Worm (Caenorhabditis elegans) whole organism, L1 larva: ENCODE results near the gene T19H5.4.
A peak's percentile ranks its signal among the peaks of the same experiment; 100 is the strongest.

Experiments used
- C04F5.9 ChIP-seq: sonication (generic microtip); optimal IDR thresholded peaks from 2 replicates; lab custom pipeline; 2016; ENCODE audit warnings: missing genetic modification characterization, missing compliant biosample characterization
- C34B4.2 ChIP-seq: sonication (generic microtip); optimal IDR thresholded peaks from 2 replicates; lab custom pipeline; 2017; ENCODE audit warnings: mild to moderate bottlenecking, missing genetic modification characterization, missing compliant biosample characterization
- F16B12.6 ChIP-seq: fragments of 150-350 bp; optimal IDR thresholded peaks from 2 replicates; lab custom pipeline; 2014; ENCODE audit warnings: missing biosample characterization, missing genetic modification characterization
- Y116A8C.19 ChIP-seq: sonication (generic microtip); optimal IDR thresholded peaks from 2 replicates; lab custom pipeline; 2016; ENCODE audit warnings: missing compliant biosample characterization, missing genetic modification characterization, borderline replicate concordance
- alr-1 ChIP-seq: fragments of 200-800 bp; sonication (Bioruptor generic); optimal IDR thresholded peaks from 2 replicates; lab custom pipeline; 2018; ENCODE audit warnings: borderline replicate concordance, mild to moderate bottlenecking, missing genetic modification characterization, missing compliant biosample characterization
- aly-2 ChIP-seq: fragments of 150-350 bp; optimal IDR thresholded peaks from 2 replicates; lab custom pipeline; 2014; ENCODE audit warnings: missing biosample characterization, missing genetic modification characterization
- ama-1 ChIP-seq: fragments of 150-350 bp; optimal IDR thresholded peaks from 2 replicates; lab custom pipeline; 2014
- blmp-1 ChIP-seq: fragments of 150-350 bp; optimal IDR thresholded peaks from 2 replicates; lab custom pipeline; 2014; ENCODE audit warnings: missing biosample characterization, missing genetic modification characterization
- ceh-63 ChIP-seq: fragments of 200-800 bp; sonication (Bioruptor generic); optimal IDR thresholded peaks from 2 replicates; lab custom pipeline; 2018; ENCODE audit warnings: mild to moderate bottlenecking, missing genetic modification characterization, missing compliant biosample characterization
- ceh-8 ChIP-seq: fragments of 200-800 bp; sonication (Bioruptor generic); optimal IDR thresholded peaks from 2 replicates; lab custom pipeline; 2018; ENCODE audit warnings: mild to moderate bottlenecking, missing genetic modification characterization, moderate library complexity, missing compliant biosample characterization
- ceh-82 ChIP-seq, 3 experiments: fragments of 150-350 bp in 1 of 3; sonication (generic microtip) in 2 of 3; optimal IDR thresholded peaks; 2 replicates each; lab custom pipeline; 2014 to 2017; ENCODE audit warnings: missing biosample characterization in 3 of 3, missing genetic modification characterization in 3 of 3
- ceh-88 ChIP-seq: fragments of 200-800 bp; sonication (Bioruptor generic); IDR thresholded peaks from 2 replicates; pipeline ENCODE4 v1.3.6; 2022; ENCODE audit warnings: missing genetic modification characterization, missing compliant biosample characterization
- ceh-90 ChIP-seq: sonication (generic microtip); optimal IDR thresholded peaks from 2 replicates; lab custom pipeline; 2016; ENCODE audit warnings: missing genetic modification characterization, missing compliant biosample characterization
- dpl-1 ChIP-seq, 3 experiments: fragments of 150-350 bp in 2 of 3; sonication (generic microtip) in 1 of 3; optimal IDR thresholded peaks; 2 replicates each; lab custom pipeline; 2014 to 2017; ENCODE audit warnings: missing biosample characterization in 3 of 3, missing genetic modification characterization in 3 of 3, missing genetic modification reagents in 3 of 3
- dsc-1 ChIP-seq: sonication (generic microtip); optimal IDR thresholded peaks from 2 replicates; lab custom pipeline; 2016; ENCODE audit warnings: mild to moderate bottlenecking, missing genetic modification characterization, missing compliant biosample characterization
- efl-1 ChIP-seq, 4 experiments: fragments of 150-350 bp; optimal IDR thresholded peaks in 3 of 4; peaks in 1 of 4; 1 replicate in 1 of 4; 2 replicates in 3 of 4; lab custom pipeline; 2014; ENCODE audit warnings: missing biosample characterization in 2 of 4, missing genetic modification characterization in 2 of 4, missing genetic modification reagents in 2 of 4
- egl-13 ChIP-seq: sonication (generic microtip); optimal IDR thresholded peaks from 2 replicates; lab custom pipeline; 2016; ENCODE audit warnings: missing genotype, missing genetic modification reagents, missing genetic modification characterization, missing compliant biosample characterization
- egl-27 ChIP-seq, 2 experiments: fragments of 150-350 bp in 1 of 2; sonication (generic microtip); optimal IDR thresholded peaks; 3 replicates each; lab custom pipeline; 2017 to 2018; ENCODE audit warnings: missing biosample characterization in 2 of 2, missing genetic modification characterization in 2 of 2, missing genetic modification reagents in 2 of 2
- elt-3 ChIP-seq, 6 experiments: fragments of 150-350 bp in 1 of 6; sonication (generic microtip); optimal IDR thresholded peaks; 2 replicates each; lab custom pipeline; 2017 to 2018; ENCODE audit warnings: missing biosample characterization in 6 of 6, missing genetic modification characterization in 6 of 6, inconsistent platforms in 1 of 6
- ets-5 ChIP-seq: fragments of 200-800 bp; sonication (Bioruptor generic); IDR thresholded peaks from 2 replicates; pipeline ENCODE4 v1.3.6; 2022; ENCODE audit warnings: missing genetic modification characterization, missing compliant biosample characterization
- fkh-10 ChIP-seq: sonication (generic microtip); optimal IDR thresholded peaks from 2 replicates; lab custom pipeline; 2017; ENCODE audit warnings: missing biosample characterization, missing genetic modification reagents, missing genetic modification characterization
- fkh-4 ChIP-seq: sonication (generic microtip); optimal IDR thresholded peaks from 2 replicates; lab custom pipeline; 2016; ENCODE audit warnings: missing compliant biosample characterization, missing genetic modification characterization, borderline replicate concordance
- fkh-8 ChIP-seq: sonication (generic microtip); optimal IDR thresholded peaks from 2 replicates; lab custom pipeline; 2016; ENCODE audit warnings: mild to moderate bottlenecking, missing genetic modification characterization, missing compliant biosample characterization
- fos-1 ChIP-seq: fragments of 150-350 bp; optimal IDR thresholded peaks from 2 replicates; lab custom pipeline; 2014; ENCODE audit warnings: missing biosample characterization, missing genetic modification characterization
- jun-1 ChIP-seq: fragments of 150-350 bp; optimal IDR thresholded peaks from 2 replicates; lab custom pipeline; 2014; ENCODE audit warnings: missing biosample characterization, missing genetic modification reagents, missing genetic modification characterization
- lin-13 ChIP-seq: fragments of 150-350 bp; optimal IDR thresholded peaks from 2 replicates; lab custom pipeline; 2014; ENCODE audit warnings: missing biosample characterization, missing genetic modification reagents, missing genetic modification characterization
- lin-14 ChIP-seq: fragments of 200-800 bp; sonication (Bioruptor generic); optimal IDR thresholded peaks from 2 replicates; lab custom pipeline; 2018; ENCODE audit warnings: mild to moderate bottlenecking, missing genetic modification characterization, moderate library complexity, missing compliant biosample characterization
- lin-35 ChIP-seq, 2 experiments: fragments of 150-350 bp; optimal IDR thresholded peaks; 2 replicates each; lab custom pipeline; 2014; ENCODE audit warnings: missing biosample characterization in 2 of 2, missing genetic modification characterization in 2 of 2, missing genetic modification reagents in 2 of 2
- lir-3 ChIP-seq: sonication (generic microtip); optimal IDR thresholded peaks from 2 replicates; lab custom pipeline; 2016; ENCODE audit warnings: mild to moderate bottlenecking, missing genetic modification characterization, moderate library complexity, missing compliant biosample characterization; ENCODE audit not compliant: poor library complexity
- lsy-2 ChIP-seq, 2 experiments: fragments of 150-350 bp; optimal IDR thresholded peaks; 2 replicates each; lab custom pipeline; 2014; ENCODE audit warnings: missing biosample characterization in 2 of 2, missing genetic modification characterization in 2 of 2
- mdl-1 ChIP-seq, 2 experiments: fragments of 150-350 bp; optimal IDR thresholded peaks; 2 replicates each; lab custom pipeline; 2014 to 2017; ENCODE audit warnings: missing biosample characterization in 2 of 2, missing genetic modification characterization in 2 of 2, inconsistent platforms in 1 of 2
- nhr-12 ChIP-seq: sonication (generic microtip); optimal IDR thresholded peaks from 2 replicates; lab custom pipeline; 2017; ENCODE audit warnings: missing biosample characterization, missing genetic modification characterization
- nhr-20 ChIP-seq: sonication (generic microtip); optimal IDR thresholded peaks from 2 replicates; lab custom pipeline; 2016; ENCODE audit warnings: mild to moderate bottlenecking, missing genetic modification characterization, missing compliant biosample characterization
- nhr-237 ChIP-seq: fragments of 150-350 bp; optimal IDR thresholded peaks from 2 replicates; lab custom pipeline; 2014; ENCODE audit warnings: missing biosample characterization, missing genetic modification characterization
- nhr-47 ChIP-seq: sonication (generic microtip); optimal IDR thresholded peaks from 2 replicates; lab custom pipeline; 2016; ENCODE audit warnings: mild to moderate bottlenecking, missing genetic modification characterization, moderate library complexity, missing compliant biosample characterization
- nhr-77 ChIP-seq: fragments of 150-350 bp; optimal IDR thresholded peaks from 2 replicates; lab custom pipeline; 2014; ENCODE audit warnings: missing biosample characterization, missing genetic modification characterization
- nhr-84 ChIP-seq: sonication (generic microtip); optimal IDR thresholded peaks from 2 replicates; lab custom pipeline; 2017; ENCODE audit warnings: missing biosample characterization, missing genetic modification characterization
- nhr-85 ChIP-seq: sonication (generic microtip); peaks from one replicate; lab custom pipeline; 2016; ENCODE audit warnings: missing genetic modification characterization, inconsistent platforms, missing compliant biosample characterization
- pqm-1 ChIP-seq: sonication (generic microtip); optimal IDR thresholded peaks from 3 replicates; lab custom pipeline; 2017; ENCODE audit warnings: missing biosample characterization, missing genetic modification characterization
- rnt-1 ChIP-seq: sonication (generic microtip); optimal IDR thresholded peaks from 2 replicates; lab custom pipeline; 2016; ENCODE audit warnings: mild to moderate bottlenecking, missing genetic modification characterization, moderate library complexity, missing compliant biosample characterization
- snpc-4 ChIP-seq: fragments of 150-350 bp; optimal IDR thresholded peaks from 2 replicates; lab custom pipeline; 2014; ENCODE audit warnings: missing biosample characterization, missing genetic modification characterization
- snu-23 ChIP-seq: sonication (generic microtip); optimal IDR thresholded peaks from 2 replicates; lab custom pipeline; 2016; ENCODE audit warnings: missing genetic modification characterization, missing compliant biosample characterization
- sptf-1 ChIP-seq: fragments of 150-350 bp; optimal IDR thresholded peaks from 2 replicates; lab custom pipeline; 2014; ENCODE audit warnings: missing biosample characterization, missing genetic modification characterization
- sup-37 ChIP-seq: fragments of 200-800 bp; sonication (Bioruptor generic); optimal IDR thresholded peaks from 2 replicates; lab custom pipeline; 2018; ENCODE audit warnings: mild to moderate bottlenecking, missing genetic modification characterization, missing compliant biosample characterization
- swsn-7 ChIP-seq: sonication (generic microtip); optimal IDR thresholded peaks from 2 replicates; lab custom pipeline; 2016; ENCODE audit warnings: missing genetic modification characterization, missing compliant biosample characterization
- tlp-1 ChIP-seq: fragments of 150-350 bp; optimal IDR thresholded peaks from 2 replicates; lab custom pipeline; 2014; ENCODE audit warnings: missing biosample characterization, missing genetic modification characterization
- unc-86 ChIP-seq: sonication (generic microtip); optimal IDR thresholded peaks from 2 replicates; lab custom pipeline; 2016; ENCODE audit warnings: missing genetic modification characterization, missing compliant biosample characterization
- vab-15 ChIP-seq: sonication (generic microtip); optimal IDR thresholded peaks from 2 replicates; lab custom pipeline; 2017; ENCODE audit warnings: missing genotype, mild to moderate bottlenecking, missing genetic modification characterization, missing compliant biosample characterization
- xbp-1 ChIP-seq: sonication (generic microtip); optimal IDR thresholded peaks from 2 replicates; lab custom pipeline; 2016; ENCODE audit warnings: missing genetic modification characterization, missing compliant biosample characterization
- zag-1 ChIP-seq: fragments of 150-350 bp; optimal IDR thresholded peaks from 2 replicates; lab custom pipeline; 2014; ENCODE audit warnings: missing biosample characterization, missing genetic modification characterization
- ztf-11 ChIP-seq, 2 experiments: sonication (generic microtip); optimal IDR thresholded peaks; 2 replicates each; lab custom pipeline; 2016 to 2017; ENCODE audit warnings: missing genetic modification characterization in 2 of 2, missing biosample characterization in 1 of 2, missing compliant biosample characterization in 1 of 2

T19H5.4 gene

DNA sequence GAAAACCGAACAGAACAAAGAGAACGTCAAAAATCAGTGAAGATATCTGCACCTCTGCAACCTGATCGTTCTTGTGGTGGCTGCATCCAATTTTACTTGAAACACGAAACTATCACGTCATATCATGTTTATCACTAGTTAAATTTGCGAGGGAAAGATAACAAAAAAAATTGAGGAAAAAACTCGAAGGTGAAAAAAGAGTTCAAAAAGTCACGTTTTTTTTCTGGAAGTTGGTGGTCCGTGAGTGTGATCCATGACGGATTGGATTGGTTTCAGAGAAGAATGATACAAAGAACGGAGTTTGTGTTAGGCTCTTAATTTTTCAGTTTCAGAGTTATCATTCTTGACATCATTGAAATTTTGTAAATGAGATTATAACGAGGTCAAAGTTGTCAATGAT is 4.7 kb downstream of the T19H5.4 start:
- TF ChIP-seq ets-5 (GFP tag; lab: Robert Waterston, UW): no peak
- TF ChIP-seq nhr-237 (tag; lab: Kevin White, UChicago): no peak
- TF ChIP-seq nhr-77 (tag; lab: Kevin White, UChicago): no peak

DNA sequence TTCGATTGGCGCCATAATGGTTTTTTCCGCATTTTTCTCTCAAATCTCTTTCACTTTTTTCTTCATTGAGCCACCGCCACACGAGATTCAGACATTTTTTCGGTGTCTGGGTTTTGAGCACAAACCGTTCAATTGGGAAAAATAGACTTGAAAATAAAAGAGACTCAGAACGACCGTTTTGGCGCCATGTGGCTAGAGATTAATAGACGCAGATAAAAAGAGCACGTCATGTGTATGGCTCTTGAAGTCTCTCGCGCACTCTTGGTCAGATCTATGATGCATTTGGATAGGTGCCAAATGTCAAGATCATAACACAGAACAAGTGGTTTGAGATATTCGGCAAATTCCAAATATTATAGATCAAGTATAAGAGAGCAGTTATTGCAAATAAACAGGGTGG is 5.8 kb downstream of the T19H5.4 start:
- TF ChIP-seq ceh-63 (GFP tag; lab: Kevin White, UChicago) (no peak), nhr-85 (no peak), jun-1 (tag; lab: Kevin White, UChicago) (no peak), dpl-1 (GFP tag; optimal IDR thresholded peaks at IDR 0.05; lab: Kevin White, UChicago) (peak in 1 of 3 experiments; percentile 2), ztf-11 (tag; optimal IDR thresholded peaks at IDR 0.05; lab: Kevin White, UChicago) (no peak), sup-37 (no peak), F16B12.6 (tag; lab: Kevin White, UChicago) (no peak), C34B4.2 (tag; lab: Kevin White, UChicago) (no peak), unc-86 (tag; lab: Kevin White, UChicago) (no peak), fkh-4 (tag; lab: Kevin White, UChicago) (no peak), zag-1 (tag; lab: Kevin White, UChicago) (no peak), nhr-84 (tag; lab: Kevin White, UChicago) (no peak), fos-1 (tag; lab: Kevin White, UChicago) (no peak), sptf-1 (tag; lab: Kevin White, UChicago) (no peak), nhr-47 (tag; lab: Kevin White, UChicago) (no peak), ceh-82 (tag; optimal IDR thresholded peaks at IDR 0.05; lab: Kevin White, UChicago) (no peak), lin-13 (GFP tag; lab: Kevin White, UChicago) (no peak), C04F5.9 (no peak), ets-5 (GFP tag; lab: Robert Waterston, UW) (no peak), ceh-8 (GFP tag; lab: Kevin White, UChicago) (no peak), nhr-20 (peak; percentile 42), Y116A8C.19 (tag; lab: Kevin White, UChicago) (no peak), xbp-1 (tag; lab: Kevin White, UChicago) (no peak), nhr-77 (tag; lab: Kevin White, UChicago) (peak; percentile 66), aly-2 (no peak), vab-15 (tag; lab: Kevin White, UChicago) (no peak), snu-23 (no peak), fkh-8 (tag; lab: Kevin White, UChicago) (no peak), lir-3 (no peak), lsy-2 (tag; optimal IDR thresholded peaks at IDR 0.05; lab: Kevin White, UChicago) (peak in 1 of 2 experiments; percentile 40), snpc-4 (no peak), elt-3 (tag; optimal IDR thresholded peaks at IDR 0.05; lab: Kevin White, UChicago) (no peak), ama-1 (no peak), dsc-1 (tag; lab: Kevin White, UChicago) (no peak), tlp-1 (tag; lab: Kevin White, UChicago) (no peak), alr-1 (tag; lab: Kevin White, UChicago) (no peak), ceh-88 (GFP tag; lab: Robert Waterston, UW) (no peak), efl-1 (optimal IDR thresholded peaks at IDR 0.05; lab: Kevin White, UChicago) (peak in 1 of 2 experiments; percentile 18), efl-1 (GFP tag; optimal IDR thresholded peaks at IDR 0.05 in 1 of 2; lab: Kevin White, UChicago) (no peak), swsn-7 (tag; lab: Kevin White, UChicago) (no peak), egl-27 (tag; optimal IDR thresholded peaks at IDR 0.05; lab: Kevin White, UChicago) (peak in 1 of 2 experiments; percentile 30), rnt-1 (no peak), nhr-12 (tag; lab: Kevin White, UChicago) (no peak), mdl-1 (tag; optimal IDR thresholded peaks at IDR 0.05; lab: Kevin White, UChicago) (peak in 1 of 2 experiments; percentile 14), fkh-10 (GFP tag; lab: Kevin White, UChicago) (no peak), lin-35 (GFP tag; optimal IDR thresholded peaks at IDR 0.05; lab: Kevin White, UChicago) (no peak), pqm-1 (tag; lab: Kevin White, UChicago) (no peak), lin-14 (GFP tag; lab: Kevin White, UChicago) (peak; percentile 60), ceh-90 (tag; lab: Kevin White, UChicago) (no peak), blmp-1 (no peak), egl-13 (tag; lab: Kevin White, UChicago) (no peak)
